Fruit fly (Drosophila melanogaster): Measurements from ENCODE around the gene inaF-C.
"Not testable (repeated sequence)": the region's sequence is repeated elsewhere in the genome, so short reads cannot be mapped to it uniquely, and the experiment has no call there.

Gene inaF-C

dm6 chrX:11731665-11732064 lies at the start of gene inaF-C:
Gene inaF-C, minus strand, starts transcription at chrX:11731765.
- TF ChIP-seq CG17801 (GFP tag; optimal IDR thresholded peaks at IDR 0.05; ENCODE audit: partially characterized antibody): no peak

dm6 chrX:11778734-11779220 lies 47.2 kb upstream of the inaF-C start, which contains the start of gene dy:
Gene dy, minus strand, starts transcription at chrX:11778784.
- TF ChIP-seq CG17801 (GFP tag; optimal IDR thresholded peaks at IDR 0.05; ENCODE audit: partially characterized antibody): no peak

dm6 chrX:11775987-11776587 lies 44.5 kb upstream of the inaF-C start:
- TF ChIP-seq CG17801 (GFP tag; optimal IDR thresholded peaks at IDR 0.05; ENCODE audit: partially characterized antibody): no peak

dm6 chrX:11769435-11769834 lies 37.9 kb upstream of the inaF-C start:
- no peak for TF ChIP-seq CG17801 (GFP tag; optimal IDR thresholded peaks at IDR 0.05; ENCODE audit: partially characterized antibody)

- TF ChIP-seq CG17801 (GFP tag; optimal IDR thresholded peaks at IDR 0.05; ENCODE audit: partially characterized antibody): no peak
Measured at dm6 chrX:11764540-11765136, 33.1 kb upstream of the inaF-C start, which contains the start of gene CG9360. Gene CG9360, minus strand, starts transcription at chrX:11764590.

dm6 chrX:11756892-11757291 lies 25.3 kb upstream of the inaF-C start:
- no peak for TF ChIP-seq CG17801 (GFP tag; optimal IDR thresholded peaks at IDR 0.05; ENCODE audit: partially characterized antibody)

dm6 chrX:11753973-11754372 lies 22.4 kb upstream of the inaF-C start, which contains the start of gene m:
Gene m, plus strand, starts transcription at chrX:11754273.
- TF ChIP-seq CG17801 (GFP tag; optimal IDR thresholded peaks at IDR 0.05; ENCODE audit: partially characterized antibody): not testable (repeated sequence)

- no peak for TF ChIP-seq CG17801 (GFP tag; optimal IDR thresholded peaks at IDR 0.05; ENCODE audit: partially characterized antibody)
Measured at dm6 chrX:11736421-11736820, 4.9 kb upstream of the inaF-C start.

- no peak for TF ChIP-seq CG17801 (GFP tag; optimal IDR thresholded peaks at IDR 0.05; ENCODE audit: partially characterized antibody)
Measured at dm6 chrX:11733795-11734194, 2.2 kb upstream of the inaF-C start, which contains the start of gene inaF-A. Gene inaF-A, minus strand, starts transcription at chrX:11733895.

dm6 chrX:11732670-11733069 lies 1.1 kb upstream of the inaF-C start, which contains the start of gene inaF-B:
Gene inaF-B, minus strand, starts transcription at chrX:11732770.
- TF ChIP-seq CG17801 (GFP tag; optimal IDR thresholded peaks at IDR 0.05; ENCODE audit: partially characterized antibody): no peak

dm6 chrX:11729993-11730392 lies 1.6 kb downstream of the inaF-C start:
- TF ChIP-seq CG17801 (GFP tag; optimal IDR thresholded peaks at IDR 0.05; ENCODE audit: partially characterized antibody): no peak

dm6 chrX:11728999-11729398 lies 2.6 kb downstream of the inaF-C start, which contains the start of gene inaF-D:
Gene inaF-D, minus strand, starts transcription at chrX:11729099.
- no peak for TF ChIP-seq CG17801 (GFP tag; optimal IDR thresholded peaks at IDR 0.05; ENCODE audit: partially characterized antibody)

- TF ChIP-seq CG17801 (GFP tag; optimal IDR thresholded peaks at IDR 0.05; ENCODE audit: partially characterized antibody): no peak
Measured at dm6 chrX:11723946-11724345, 7.6 kb downstream of the inaF-C start, which contains the start of gene CG15221. Gene CG15221, plus strand, starts transcription at chrX:11724246.

- TF ChIP-seq CG17801 (GFP tag; optimal IDR thresholded peaks at IDR 0.05; ENCODE audit: partially characterized antibody): peak; percentile 70
Measured at dm6 chrX:11720138-11720537, 11.4 kb downstream of the inaF-C start, which contains the start of gene Tango10. Gene Tango10, plus strand, starts transcription at chrX:11720245.

dm6 chrX:11717892-11718291 lies 13.7 kb downstream of the inaF-C start:
- no peak for TF ChIP-seq CG17801 (GFP tag; optimal IDR thresholded peaks at IDR 0.05; ENCODE audit: partially characterized antibody)

- no peak for TF ChIP-seq CG17801 (GFP tag; optimal IDR thresholded peaks at IDR 0.05; ENCODE audit: partially characterized antibody)
Measured at dm6 chrX:11716731-11717326, 14.7 kb downstream of the inaF-C start, which contains the start of gene prtp. Gene prtp, plus strand, starts transcription at chrX:11716756.

Measured in ovary, adult (tissue).